Worm (Caenorhabditis elegans) whole organism, early embryonic: ENCODE results near the gene kin-36.

ENCODE experiments used
- B0310.2 ChIP-seq: sonication (generic microtip); optimal IDR thresholded peaks from 2 replicates; lab custom pipeline; 2016; ENCODE audit warnings: mild to moderate bottlenecking, missing genetic modification characterization, missing compliant biosample characterization
- F13C5.2 ChIP-seq: sonication (generic microtip); optimal IDR thresholded peaks from 2 replicates; lab custom pipeline; 2017; ENCODE audit warnings: mild to moderate bottlenecking, missing genetic modification characterization, inconsistent platforms, missing compliant biosample characterization
- aly-1 ChIP-seq: sonication (generic microtip); optimal IDR thresholded peaks from 2 replicates; lab custom pipeline; 2016; ENCODE audit warnings: missing genetic modification characterization, missing compliant biosample characterization
- ama-1 ChIP-seq: fragments of 150-350 bp; optimal IDR thresholded peaks from 2 replicates; lab custom pipeline; 2014
- ceh-13 ChIP-seq: fragments of 200-800 bp; sonication (Bioruptor generic); optimal IDR thresholded peaks from 2 replicates; lab custom pipeline; 2018; ENCODE audit warnings: mild to moderate bottlenecking, missing genetic modification characterization, missing compliant biosample characterization
- ceh-36 ChIP-seq: sonication (generic microtip); optimal IDR thresholded peaks from 2 replicates; lab custom pipeline; 2016; ENCODE audit warnings: missing genetic modification characterization, inconsistent platforms, missing compliant biosample characterization
- ets-7 ChIP-seq: sonication (generic microtip); optimal IDR thresholded peaks from 2 replicates; lab custom pipeline; 2016; ENCODE audit warnings: missing genotype, missing genetic modification characterization, missing compliant biosample characterization
- flt-1 ChIP-seq: fragments of 200-800 bp; sonication (Bioruptor generic); IDR thresholded peaks from 2 replicates; pipeline ENCODE4 v1.3.6; 2022; ENCODE audit warnings: missing genetic modification characterization, missing compliant biosample characterization
- hmbx-1 ChIP-seq: sonication (generic microtip); optimal IDR thresholded peaks from 2 replicates; lab custom pipeline; 2016; ENCODE audit warnings: mild to moderate bottlenecking, missing genetic modification characterization, missing compliant biosample characterization
- hmg-4 ChIP-seq: fragments of 200-800 bp; sonication (Bioruptor generic); optimal IDR thresholded peaks from 2 replicates; lab custom pipeline; 2018; ENCODE audit warnings: mild to moderate bottlenecking, missing genetic modification characterization, missing compliant biosample characterization
- hnd-1 ChIP-seq: sonication (generic microtip); optimal IDR thresholded peaks from 2 replicates; lab custom pipeline; 2016; ENCODE audit warnings: missing genetic modification characterization, missing compliant biosample characterization
- pes-1 ChIP-seq: fragments of 200-800 bp; sonication (Bioruptor generic); IDR thresholded peaks from 2 replicates; pipeline ENCODE4 v1.3.6; 2022; ENCODE audit warnings: missing genetic modification reagents, missing genetic modification characterization, missing compliant biosample characterization
- scrt-1 ChIP-seq: fragments of 200-800 bp; sonication (Bioruptor generic); IDR thresholded peaks from 2 replicates; pipeline ENCODE4 v1.3.6; 2022; ENCODE audit warnings: missing genetic modification characterization, missing compliant biosample characterization
- sea-1 ChIP-seq: fragments of 200-800 bp; sonication (Bioruptor generic); conservative IDR thresholded peaks from 2 replicates; pipeline ENCODE4 v1.3.6; 2022; ENCODE audit warnings: missing genetic modification characterization, missing compliant biosample characterization
- tbx-11 ChIP-seq: fragments of 200-800 bp; sonication (Bioruptor generic); IDR thresholded peaks from 2 replicates; pipeline ENCODE4 v1.3.6; 2022; ENCODE audit warnings: missing genetic modification characterization, missing compliant biosample characterization
- tbx-37 ChIP-seq: fragments of 200-800 bp; sonication (Bioruptor generic); conservative IDR thresholded peaks from 2 replicates; pipeline ENCODE4 v1.3.6; 2022; ENCODE audit warnings: missing genetic modification reagents, missing genetic modification characterization, missing compliant biosample characterization
- tra-4 ChIP-seq: sonication (generic microtip); optimal IDR thresholded peaks from 2 replicates; lab custom pipeline; 2017; ENCODE audit warnings: missing genetic modification characterization, missing compliant biosample characterization

Gene kin-36

ce11 chrIV:4724562-4724961 lies 45.7 kb downstream of the kin-36 start, which contains the start of gene K08F11.1:
Gene K08F11.1, plus strand, starts transcription at chrIV:4724862.
- TF ChIP-seq ceh-13 (no peak), hnd-1 (no peak), hmbx-1 (tag; lab: Kevin White, UChicago) (no peak), ets-7 (tag; lab: Kevin White, UChicago) (no peak), ceh-36 (tag; lab: Kevin White, UChicago) (no peak), tbx-37 (GFP tag; lab: Robert Waterston, UW) (no peak), F13C5.2 (tag; lab: Kevin White, UChicago) (no peak), B0310.2 (tag; lab: Kevin White, UChicago) (no peak), sea-1 (no peak), ama-1 (lab: Kevin White, UChicago) (no peak), scrt-1 (GFP tag; lab: Robert Waterston, UW) (no peak), tbx-11 (GFP tag; lab: Robert Waterston, UW) (no peak), pes-1 (GFP tag; lab: Robert Waterston, UW) (no peak), aly-1 (no peak), tra-4 (no peak), flt-1 (GFP tag; lab: Robert Waterston, UW) (no peak), hmg-4 (GFP tag; lab: Kevin White, UChicago) (no peak)

- 0 out of 2 replicates have a peak, but pooled peaks have one; percentile 50 for TF ChIP-seq sea-1
- peak; percentile 72 for TF ChIP-seq pes-1 (GFP tag; lab: Robert Waterston, UW)
- TF ChIP-seq tbx-37 (GFP tag; lab: Robert Waterston, UW) = peak; percentile 67; the same call in 1 of the 2 replicates
- 0 out of 2 replicates have a peak, but pooled peaks have one; percentile 38 for TF ChIP-seq flt-1 (GFP tag; lab: Robert Waterston, UW)
- TF ChIP-seq scrt-1 (GFP tag; lab: Robert Waterston, UW) = peak; percentile 74
These were observed 46.7 kb downstream of the kin-36 start for ce11 chrIV:4725478-4725920.

ce11 chrIV:4727935-4728334 lies 49.1 kb downstream of the kin-36 start:
- peak; percentile 73 for TF ChIP-seq pes-1 (GFP tag; lab: Robert Waterston, UW)
- peak; percentile 51; the same call in 1 of the 2 replicates for TF ChIP-seq scrt-1 (GFP tag; lab: Robert Waterston, UW)
- TF ChIP-seq tbx-11 (GFP tag; lab: Robert Waterston, UW) = 0 out of 2 replicates have a peak, but pooled peaks have one; percentile 50
- TF ChIP-seq F13C5.2 (tag; lab: Kevin White, UChicago) = peak; percentile 3
- TF ChIP-seq sea-1 = peak; percentile 67; the same call in 1 of the 2 replicates
- peak; percentile 56; the same call in 1 of the 2 replicates for TF ChIP-seq tbx-37 (GFP tag; lab: Robert Waterston, UW)
